Worm (Caenorhabditis elegans): Measurements from ENCODE around the gene E02H9.1.

DNA sequence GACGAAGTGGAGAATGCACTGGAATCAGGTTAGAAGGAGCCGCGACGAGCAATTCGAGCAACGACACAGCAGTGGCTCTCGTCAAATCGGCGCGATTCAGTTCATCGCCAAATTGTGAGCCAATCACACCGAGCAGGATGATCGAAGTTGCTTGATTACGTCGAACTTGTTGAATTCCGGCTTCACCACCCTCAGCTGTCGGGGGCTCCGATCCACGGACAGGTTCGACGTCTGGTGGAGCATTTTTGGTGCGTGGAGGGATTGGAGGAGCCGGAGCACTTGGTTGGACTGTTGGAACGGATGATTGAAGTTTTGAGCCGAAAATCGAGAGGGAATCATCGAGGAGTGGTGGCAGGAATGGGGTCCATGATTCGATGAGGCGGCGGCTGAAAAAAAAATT lies 47.2 kb downstream of the E02H9.1 start:
- TF ChIP-seq unc-62 (GFP tag; optimal IDR thresholded peaks at IDR 0.05) (no peak), Y53G8AR.9 (GFP tag; conservative IDR thresholded peaks at IDR 0.05) (no peak), lin-35 (GFP tag; optimal IDR thresholded peaks at IDR 0.05) (no peak), ama-1 (optimal IDR thresholded peaks at IDR 0.05) (no peak), ama-1 (GFP tag; optimal IDR thresholded peaks at IDR 0.05) (no peak), C06A6.2 (GFP tag; conservative IDR thresholded peaks at IDR 0.05) (no peak)

All from whole organism, young adult.